Fruit fly (Drosophila melanogaster) whole organism, prepupa: ENCODE data around the gene CG14053.
A peak's percentile ranks its signal among the peaks of the same experiment; 100 is the strongest.

Experiments
- Blimp-1 ChIP-seq: fragments of 200-800 bp; sonication (Bioruptor generic); optimal IDR thresholded peaks from 3 replicates; lab custom pipeline; 2017; ENCODE audit warnings: missing biosample characterization, missing genetic modification characterization, mild to moderate bottlenecking, moderate library complexity, missing genetic modification reagents
- CG10631 ChIP-seq: fragments of 200-800 bp; sonication (Bioruptor generic); optimal IDR thresholded peaks from 2 replicates; lab custom pipeline; 2016; ENCODE audit warnings: missing biosample characterization, missing genetic modification characterization
- CG11294 ChIP-seq: fragments of 200-800 bp; sonication (Bioruptor generic); IDR thresholded peaks from 2 replicates; pipeline ENCODE4 v1.3.6; 2022; ENCODE audit warnings: missing biosample characterization, missing genetic modification characterization
- CG11762 ChIP-seq: fragments of 200-800 bp; sonication (Bioruptor generic); optimal IDR thresholded peaks from 3 replicates; lab custom pipeline; 2016; ENCODE audit warnings: missing biosample characterization, missing genetic modification characterization; ENCODE audit not compliant: insufficient read depth
- CG11902 ChIP-seq: fragments of 200-800 bp; sonication (Bioruptor generic); optimal IDR thresholded peaks from 3 replicates; lab custom pipeline; 2016; ENCODE audit warnings: missing biosample characterization, missing genetic modification characterization
- CG15336 ChIP-seq: fragments of 200-800 bp; sonication (Bioruptor generic); IDR thresholded peaks from 2 replicates; pipeline ENCODE4 v1.3.6; 2022; ENCODE audit warnings: missing biosample characterization, missing genetic modification characterization
- CG1621 ChIP-seq: fragments of 200-800 bp; sonication (Bioruptor generic); optimal IDR thresholded peaks from 3 replicates; lab custom pipeline; 2018; ENCODE audit warnings: missing biosample characterization, mild to moderate bottlenecking, missing genetic modification characterization
- CG16779 ChIP-seq: fragments of 200-800 bp; sonication (Bioruptor generic); optimal IDR thresholded peaks from 3 replicates; lab custom pipeline; 2017; ENCODE audit warnings: missing biosample characterization, mild to moderate bottlenecking, missing genetic modification characterization
- CG3032 ChIP-seq: fragments of 200-800 bp; optimal IDR thresholded peaks from 2 replicates; lab custom pipeline; 2019; ENCODE audit warnings: missing biosample characterization, mild to moderate bottlenecking, missing genetic modification characterization, moderate library complexity
- CG31627 ChIP-seq: fragments of 200-800 bp; sonication (Bioruptor generic); optimal IDR thresholded peaks from 3 replicates; lab custom pipeline; 2016; ENCODE audit warnings: missing biosample characterization, missing genetic modification characterization
- CG32006 ChIP-seq: fragments of 200-800 bp; sonication (Bioruptor generic); optimal IDR thresholded peaks from 3 replicates; lab custom pipeline; 2017; ENCODE audit warnings: missing biosample characterization, mild to moderate bottlenecking, missing genetic modification characterization
- CG34406 ChIP-seq: fragments of 200-800 bp; sonication (Bioruptor generic); optimal IDR thresholded peaks from 3 replicates; lab custom pipeline; 2016; ENCODE audit warnings: missing biosample characterization, missing genetic modification characterization
- CG4318 ChIP-seq: fragments of 200-800 bp; sonication (Bioruptor generic); optimal IDR thresholded peaks from 3 replicates; lab custom pipeline; 2017; ENCODE audit warnings: missing biosample characterization, mild to moderate bottlenecking, missing genetic modification characterization
- CG6276 ChIP-seq: fragments of 200-800 bp; sonication (Bioruptor generic); optimal IDR thresholded peaks from 2 replicates; lab custom pipeline; 2017; ENCODE audit warnings: missing biosample characterization, mild to moderate bottlenecking, missing genetic modification characterization
- CG6792 ChIP-seq: fragments of 200-800 bp; sonication (Bioruptor generic); optimal IDR thresholded peaks from 3 replicates; lab custom pipeline; 2016; ENCODE audit warnings: missing biosample characterization, missing genetic modification characterization
- CG6808 ChIP-seq: fragments of 200-800 bp; sonication (Bioruptor generic); optimal IDR thresholded peaks from 3 replicates; lab custom pipeline; 2017; ENCODE audit warnings: missing biosample characterization, missing genetic modification characterization, mild to moderate bottlenecking, moderate library complexity, missing genetic modification reagents
- CG6854 ChIP-seq: fragments of 200-800 bp; sonication (Bioruptor generic); optimal IDR thresholded peaks from 2 replicates; lab custom pipeline; 2017; ENCODE audit warnings: missing biosample characterization, mild to moderate bottlenecking, missing genetic modification characterization
- CG7368 ChIP-seq: fragments of 200-800 bp; sonication (Bioruptor generic); optimal IDR thresholded peaks from 3 replicates; lab custom pipeline; 2016; ENCODE audit warnings: missing biosample characterization, missing genetic modification characterization
- CG8119 ChIP-seq: fragments of 200-800 bp; sonication (Bioruptor generic); IDR thresholded peaks from 3 replicates; pipeline ENCODE4 v1.3.6; 2022; ENCODE audit warnings: missing biosample characterization, missing genetic modification characterization
- CG8632 ChIP-seq: fragments of 200-800 bp; sonication (Bioruptor generic); optimal IDR thresholded peaks from 3 replicates; lab custom pipeline; 2016; ENCODE audit warnings: missing biosample characterization, missing genetic modification characterization
- CG9139 ChIP-seq: fragments of 200-800 bp; sonication (Bioruptor generic); optimal IDR thresholded peaks from 3 replicates; lab custom pipeline; 2017; ENCODE audit warnings: missing biosample characterization, mild to moderate bottlenecking, missing genetic modification characterization
- Eip75B ChIP-seq: fragments of 200-800 bp; sonication (Bioruptor generic); optimal IDR thresholded peaks from 3 replicates; lab custom pipeline; 2016; ENCODE audit warnings: missing biosample characterization, missing genetic modification characterization
- Eip78C ChIP-seq: fragments of 200-800 bp; sonication (Bioruptor generic); peaks from one replicate; lab custom pipeline; 2016; ENCODE audit warnings: missing biosample characterization, missing genetic modification characterization
- Eip93F ChIP-seq: fragments of 200-800 bp; sonication (Bioruptor generic); optimal IDR thresholded peaks from 2 replicates; lab custom pipeline; 2016; ENCODE audit warnings: missing biosample characterization, mild to moderate bottlenecking, missing genetic modification characterization
- Ets21C ChIP-seq: fragments of 200-800 bp; sonication (Bioruptor generic); optimal IDR thresholded peaks from 3 replicates; lab custom pipeline; 2016; ENCODE audit warnings: missing biosample characterization, missing genetic modification characterization
- Ets96B ChIP-seq: fragments of 200-800 bp; optimal IDR thresholded peaks from 2 replicates; lab custom pipeline; 2019; ENCODE audit warnings: missing biosample characterization, mild to moderate bottlenecking, missing genetic modification characterization, moderate library complexity
- Gug ChIP-seq: fragments of 200-800 bp; sonication (Bioruptor generic); IDR thresholded peaks from 2 replicates; pipeline ENCODE4 v1.3.6; 2022; ENCODE audit warnings: missing biosample characterization, missing genetic modification characterization
- Hr39 ChIP-seq: fragments of 200-800 bp; sonication (Bioruptor generic); optimal IDR thresholded peaks from 2 replicates; lab custom pipeline; 2016; ENCODE audit warnings: missing biosample characterization, missing genetic modification characterization
- Hr4 ChIP-seq: fragments of 200-800 bp; sonication (Bioruptor generic); optimal IDR thresholded peaks from 3 replicates; lab custom pipeline; 2016; ENCODE audit warnings: missing biosample characterization, missing genetic modification characterization
- Lpt ChIP-seq: fragments of 200-800 bp; sonication (Bioruptor generic); optimal IDR thresholded peaks from 3 replicates; lab custom pipeline; 2016; ENCODE audit warnings: missing biosample characterization, missing genetic modification characterization
- Met ChIP-seq: fragments of 200-800 bp; sonication (Bioruptor generic); optimal IDR thresholded peaks from 3 replicates; lab custom pipeline; 2016; ENCODE audit warnings: missing biosample characterization, missing genetic modification characterization
- Smox ChIP-seq: fragments of 200-800 bp; sonication (Bioruptor generic); optimal IDR thresholded peaks from 3 replicates; lab custom pipeline; 2016; ENCODE audit warnings: missing biosample characterization, missing genetic modification characterization
- Sox102F ChIP-seq: fragments of 200-800 bp; sonication (Bioruptor generic); optimal IDR thresholded peaks from 2 replicates; lab custom pipeline; 2016; ENCODE audit warnings: missing biosample characterization, mild to moderate bottlenecking, missing genetic modification characterization
- Sox14 ChIP-seq: fragments of 200-800 bp; sonication (Bioruptor generic); optimal IDR thresholded peaks from 3 replicates; lab custom pipeline; 2016; ENCODE audit warnings: missing biosample characterization, missing genetic modification characterization
- Sox15 ChIP-seq: fragments of 200-800 bp; sonication (Bioruptor generic); optimal IDR thresholded peaks from 3 replicates; lab custom pipeline; 2016; ENCODE audit warnings: missing biosample characterization, missing genetic modification characterization
- achi ChIP-seq: fragments of 200-800 bp; sonication (Bioruptor generic); optimal IDR thresholded peaks from 3 replicates; lab custom pipeline; 2016; ENCODE audit warnings: missing biosample characterization, missing genetic modification characterization
- acj6 ChIP-seq: fragments of 200-800 bp; sonication (Bioruptor generic); optimal IDR thresholded peaks from 3 replicates; lab custom pipeline; 2016; ENCODE audit warnings: missing biosample characterization, missing genetic modification characterization
- cyc ChIP-seq: fragments of 200-800 bp; sonication (Bioruptor generic); optimal IDR thresholded peaks from 3 replicates; lab custom pipeline; 2016; ENCODE audit warnings: missing biosample characterization, missing genetic modification characterization
- dac ChIP-seq: fragments of 200-800 bp; sonication (Bioruptor generic); optimal IDR thresholded peaks from 2 replicates; lab custom pipeline; 2017; ENCODE audit warnings: missing biosample characterization, mild to moderate bottlenecking, missing genetic modification characterization
- dsx ChIP-seq: fragments of 200-800 bp; optimal IDR thresholded peaks from 3 replicates; lab custom pipeline; 2019; ENCODE audit warnings: missing biosample characterization, mild to moderate bottlenecking, missing genetic modification characterization, moderate library complexity; ENCODE audit not compliant: poor library complexity, severe bottlenecking
- eg ChIP-seq: fragments of 200-800 bp; sonication (Bioruptor generic); IDR thresholded peaks from 3 replicates; pipeline ENCODE4 v1.3.6; 2022; ENCODE audit warnings: missing biosample characterization, missing genetic modification characterization
- fd59A ChIP-seq: fragments of 200-800 bp; sonication (Bioruptor generic); optimal IDR thresholded peaks from 2 replicates; lab custom pipeline; 2017; ENCODE audit warnings: missing biosample characterization, mild to moderate bottlenecking, missing genetic modification characterization, missing genetic modification reagents
- fd85E ChIP-seq: fragments of 200-800 bp; sonication (Bioruptor generic); optimal IDR thresholded peaks from 3 replicates; lab custom pipeline; 2016; ENCODE audit warnings: missing biosample characterization, missing genetic modification characterization
- fkh ChIP-seq: fragments of 200-800 bp; sonication (Bioruptor generic); optimal IDR thresholded peaks from 3 replicates; lab custom pipeline; 2017; ENCODE audit warnings: missing biosample characterization, mild to moderate bottlenecking, missing genetic modification characterization, moderate library complexity
- lz ChIP-seq: fragments of 200-800 bp; sonication (Bioruptor generic); optimal IDR thresholded peaks from 3 replicates; lab custom pipeline; 2016; ENCODE audit warnings: missing biosample characterization, missing genetic modification characterization
- net ChIP-seq: fragments of 200-800 bp; sonication (Bioruptor generic); optimal IDR thresholded peaks from 3 replicates; lab custom pipeline; 2016; ENCODE audit warnings: missing biosample characterization, missing genetic modification characterization
- pdm3 ChIP-seq: fragments of 200-800 bp; sonication (Bioruptor generic); optimal IDR thresholded peaks from 3 replicates; lab custom pipeline; 2016; ENCODE audit warnings: missing biosample characterization, missing genetic modification characterization
- salr ChIP-seq, 2 experiments: fragments of 200-800 bp; sonication (Bioruptor generic); optimal IDR thresholded peaks; 3 replicates each; lab custom pipeline; 2016 to 2018; ENCODE audit warnings: missing biosample characterization in 2 of 2, missing genetic modification characterization in 2 of 2, mild to moderate bottlenecking in 1 of 2
- spab ChIP-seq: fragments of 200-800 bp; sonication (Bioruptor generic); optimal IDR thresholded peaks from 2 replicates; lab custom pipeline; 2017; ENCODE audit warnings: missing biosample characterization, mild to moderate bottlenecking, missing genetic modification characterization, missing genetic modification reagents
- ss ChIP-seq, 2 experiments: fragments of 200-800 bp; sonication (Bioruptor generic); optimal IDR thresholded peaks; 2 replicates in 1 of 2; 3 replicates in 1 of 2; lab custom pipeline; 2017 to 2018; ENCODE audit warnings: mild to moderate bottlenecking in 2 of 2, missing biosample characterization in 2 of 2, missing genetic modification characterization in 2 of 2, moderate library complexity in 1 of 2
- svp ChIP-seq: fragments of 200-800 bp; sonication (Bioruptor generic); peaks from one replicate; lab custom pipeline; 2016; ENCODE audit warnings: missing biosample characterization, missing genetic modification characterization
- topi ChIP-seq: fragments of 200-800 bp; sonication (Bioruptor generic); optimal IDR thresholded peaks from 3 replicates; lab custom pipeline; 2016; ENCODE audit warnings: missing biosample characterization, missing genetic modification characterization
- vri ChIP-seq: fragments of 200-800 bp; sonication (Bioruptor generic); optimal IDR thresholded peaks from 3 replicates; lab custom pipeline; 2016; ENCODE audit warnings: missing biosample characterization, mild to moderate bottlenecking, missing genetic modification characterization

The CG14053 gene

dm6 chrX:2155868-2156267 lies 37.8 kb downstream of the CG14053 start:
- TF ChIP-seq ss (GFP tag; optimal IDR thresholded peaks at IDR 0.05; lab: Kevin White, UChicago): no peak
- TF ChIP-seq Eip78C (GFP tag; lab: Kevin White, UChicago): peak; percentile 68
- TF ChIP-seq Sox14 (GFP tag; lab: Kevin White, UChicago): peak; percentile 69
- no peak for TF ChIP-seq CG10631 (GFP tag; lab: Kevin White, UChicago)
- no peak for TF ChIP-seq Sox102F
- no peak for TF ChIP-seq Blimp-1
- no peak for TF ChIP-seq acj6 (GFP tag; lab: Kevin White, UChicago)
- no peak for TF ChIP-seq CG6276 (GFP tag; lab: Kevin White, UChicago)
- no peak for TF ChIP-seq fd85E (GFP tag; lab: Kevin White, UChicago)
- no peak for TF ChIP-seq fkh (GFP tag; lab: Kevin White, UChicago)
- TF ChIP-seq spab (GFP tag; lab: Kevin White, UChicago): no peak
- TF ChIP-seq dac: no peak
- TF ChIP-seq net: no peak
- no peak for TF ChIP-seq CG6854 (GFP tag; lab: Kevin White, UChicago)
- no peak for TF ChIP-seq CG6792 (GFP tag; lab: Kevin White, UChicago)
- TF ChIP-seq CG1621 (tag; lab: Kevin White, UChicago): peak; percentile 60
- TF ChIP-seq CG11294 (GFP tag; lab: Robert Waterston, UW): no peak
- TF ChIP-seq svp (GFP tag; lab: Kevin White, UChicago): peak; percentile 43
- TF ChIP-seq Ets96B (tag; lab: Kevin White, UChicago): no peak
- no peak for TF ChIP-seq achi (GFP tag; lab: Kevin White, UChicago)
- TF ChIP-seq salr (GFP tag; optimal IDR thresholded peaks at IDR 0.05; lab: Kevin White, UChicago): no peak
- no peak for TF ChIP-seq Met (GFP tag; lab: Kevin White, UChicago)
- no peak for TF ChIP-seq Eip93F (GFP tag; lab: Kevin White, UChicago)
- TF ChIP-seq CG6808: no peak
- no peak for TF ChIP-seq CG34406 (GFP tag; lab: Kevin White, UChicago)
- TF ChIP-seq CG3032 (tag; lab: Kevin White, UChicago): no peak
- TF ChIP-seq vri (GFP tag; lab: Kevin White, UChicago): peak; percentile 21
- peak; percentile 41 for TF ChIP-seq Lpt (GFP tag; lab: Kevin White, UChicago)
- no peak for TF ChIP-seq CG4318 (GFP tag; lab: Kevin White, UChicago)
- peak; percentile 31 for TF ChIP-seq Eip75B
- peak; percentile 22; the same call in 1 of the 2 replicates for TF ChIP-seq CG15336 (GFP tag; lab: Robert Waterston, UW)
- no peak for TF ChIP-seq dsx
- no peak for TF ChIP-seq Sox15
- no peak for TF ChIP-seq topi (GFP tag; lab: Kevin White, UChicago)
- TF ChIP-seq CG16779 (tag; lab: Kevin White, UChicago): no peak
- no peak for TF ChIP-seq pdm3
- peak; percentile 30 for TF ChIP-seq CG32006 (GFP tag; lab: Kevin White, UChicago)
- TF ChIP-seq CG7368: no peak
- no peak for TF ChIP-seq fd59A (GFP tag; lab: Kevin White, UChicago)
- no peak for TF ChIP-seq cyc
- TF ChIP-seq Smox: no peak
- TF ChIP-seq Gug (GFP tag; lab: Robert Waterston, UW): no peak
- peak; percentile 28; the same call in 1 of the 3 replicates for TF ChIP-seq eg
- TF ChIP-seq CG31627 (GFP tag; lab: Kevin White, UChicago): peak; percentile 27
- peak; percentile 5 for TF ChIP-seq Hr39 (GFP tag; lab: Kevin White, UChicago)
- TF ChIP-seq CG11762 (GFP tag; lab: Kevin White, UChicago): no peak
- no peak for TF ChIP-seq Hr4 (GFP tag; lab: Kevin White, UChicago)
- TF ChIP-seq lz (GFP tag; lab: Kevin White, UChicago): no peak
- TF ChIP-seq CG9139 (GFP tag; lab: Kevin White, UChicago): no peak
- TF ChIP-seq CG11902: no peak
- no peak; the same call in 2 of the 3 replicates for TF ChIP-seq CG8119 (GFP tag; lab: Robert Waterston, UW)
- no peak for TF ChIP-seq CG8632 (GFP tag; lab: Kevin White, UChicago)
- TF ChIP-seq Ets21C (GFP tag; lab: Kevin White, UChicago): no peak
